Worm (Caenorhabditis elegans) whole organism, young adult: ENCODE results near the gene F37C12.10.

Source experiments
- B0019.2 ChIP-seq: fragments of 200-800 bp; sonication (Bioruptor generic); conservative IDR thresholded peaks from 2 replicates; pipeline ENCODE4 v1.3.6; 2022; ENCODE audit warnings: missing genetic modification reagents, missing genetic modification characterization, missing compliant biosample characterization
- B0336.3 ChIP-seq: fragments of 200-800 bp; sonication (Bioruptor generic); IDR thresholded peaks from 2 replicates; pipeline ENCODE4 v1.3.6; 2022; ENCODE audit warnings: missing genetic modification characterization, missing compliant biosample characterization
- C17E4.6 ChIP-seq: fragments of 200-800 bp; sonication (Bioruptor generic); IDR thresholded peaks from 2 replicates; pipeline ENCODE4 v1.3.6; 2022; ENCODE audit warnings: missing genetic modification reagents, missing genetic modification characterization, missing compliant biosample characterization
- D2030.7 ChIP-seq: fragments of 200-800 bp; sonication (Bioruptor generic); IDR thresholded peaks from 2 replicates; pipeline ENCODE4 v1.3.6; 2022; ENCODE audit warnings: missing genetic modification reagents, missing genetic modification characterization, missing compliant biosample characterization
- F33H1.4 ChIP-seq: fragments of 200-800 bp; sonication (Bioruptor generic); IDR thresholded peaks from 2 replicates; pipeline ENCODE4 v1.3.6; 2022; ENCODE audit warnings: missing genetic modification reagents, missing genetic modification characterization, missing compliant biosample characterization
- F37B4.10 ChIP-seq: fragments of 200-800 bp; sonication (Bioruptor generic); IDR thresholded peaks from 2 replicates; pipeline ENCODE4 v1.3.6; 2022; ENCODE audit warnings: missing genetic modification characterization, missing compliant biosample characterization
- F39B2.1 ChIP-seq: fragments of 200-800 bp; sonication (Bioruptor generic); IDR thresholded peaks from 2 replicates; pipeline ENCODE4 v1.3.6; 2022; ENCODE audit warnings: missing genetic modification reagents, missing genetic modification characterization, missing compliant biosample characterization
- F49E8.2 ChIP-seq: sonication (generic microtip); optimal IDR thresholded peaks from 3 replicates; lab custom pipeline; 2017; ENCODE audit warnings: missing genetic modification characterization, mild to moderate bottlenecking, missing compliant biosample characterization, antibody characterized with exemption, moderate library complexity; ENCODE audit not compliant: insufficient read depth
- F55B11.4 ChIP-seq: sonication (generic microtip); optimal IDR thresholded peaks from 2 replicates; lab custom pipeline; 2016; ENCODE audit warnings: missing compliant biosample characterization, missing genetic modification characterization, borderline replicate concordance; ENCODE audit not compliant: insufficient read depth
- T07F8.4 ChIP-seq: sonication (generic microtip); optimal IDR thresholded peaks from 2 replicates; lab custom pipeline; 2016; ENCODE audit warnings: mild to moderate bottlenecking, missing genetic modification characterization, moderate library complexity, missing compliant biosample characterization
- atf-7 ChIP-seq: sonication (generic microtip); optimal IDR thresholded peaks from 2 replicates; lab custom pipeline; 2017; ENCODE audit warnings: mild to moderate bottlenecking, missing genetic modification characterization, missing compliant biosample characterization
- athp-1 ChIP-seq: sonication (generic microtip); optimal IDR thresholded peaks from 2 replicates; lab custom pipeline; 2017; ENCODE audit warnings: mild to moderate bottlenecking, missing genetic modification characterization, missing compliant biosample characterization
- attf-6 ChIP-seq: fragments of 200-800 bp; sonication (Bioruptor generic); IDR thresholded peaks from 2 replicates; pipeline ENCODE4 v1.3.6; 2022; ENCODE audit warnings: missing genetic modification reagents, missing genetic modification characterization, missing compliant biosample characterization
- bed-2 ChIP-seq: fragments of 200-800 bp; sonication (Bioruptor generic); IDR thresholded peaks from 2 replicates; pipeline ENCODE4 v1.3.6; 2022; ENCODE audit warnings: missing genetic modification reagents, missing genetic modification characterization, missing compliant biosample characterization
- cebp-2 ChIP-seq: fragments of 200-800 bp; sonication (Bioruptor generic); IDR thresholded peaks from 2 replicates; pipeline ENCODE4 v1.3.6; 2022; ENCODE audit warnings: missing genetic modification characterization, missing compliant biosample characterization
- ceh-27 ChIP-seq: fragments of 200-800 bp; sonication (Bioruptor generic); optimal IDR thresholded peaks from 2 replicates; lab custom pipeline; 2018; ENCODE audit warnings: mild to moderate bottlenecking, missing genetic modification characterization, moderate library complexity, missing compliant biosample characterization
- ceh-40 ChIP-seq: fragments of 200-800 bp; sonication (Bioruptor generic); IDR thresholded peaks from 2 replicates; pipeline ENCODE4 v1.3.6; 2022; ENCODE audit warnings: missing genetic modification characterization, missing compliant biosample characterization
- ceh-58 ChIP-seq: fragments of 200-800 bp; sonication (Bioruptor generic); IDR thresholded peaks from 2 replicates; pipeline ENCODE4 v1.3.6; 2022; ENCODE audit warnings: missing genetic modification characterization, missing compliant biosample characterization
- ceh-79 ChIP-seq: sonication (generic microtip); optimal IDR thresholded peaks from 2 replicates; lab custom pipeline; 2017; ENCODE audit warnings: mild to moderate bottlenecking, missing genetic modification characterization, missing compliant biosample characterization
- chd-7 ChIP-seq: sonication (generic microtip); optimal IDR thresholded peaks from 2 replicates; lab custom pipeline; 2016; ENCODE audit warnings: mild to moderate bottlenecking, missing genetic modification characterization, moderate library complexity, missing compliant biosample characterization
- die-1 ChIP-seq: sonication (generic microtip); optimal IDR thresholded peaks from 2 replicates; lab custom pipeline; 2016; ENCODE audit warnings: missing genotype, mild to moderate bottlenecking, missing genetic modification characterization, missing compliant biosample characterization
- dox-1 ChIP-seq: fragments of 200-800 bp; sonication (Bioruptor generic); IDR thresholded peaks from 2 replicates; pipeline ENCODE4 v1.3.6; 2022; ENCODE audit warnings: missing genetic modification reagents, missing genetic modification characterization, missing compliant biosample characterization
- egl-44 ChIP-seq: fragments of 200-800 bp; sonication (Bioruptor generic); IDR thresholded peaks from 2 replicates; pipeline ENCODE4 v1.3.6; 2022; ENCODE audit warnings: missing genetic modification reagents, missing genetic modification characterization, missing compliant biosample characterization
- egrh-3 ChIP-seq: fragments of 200-800 bp; sonication (Bioruptor generic); IDR thresholded peaks from 2 replicates; pipeline ENCODE4 v1.3.6; 2022; ENCODE audit warnings: missing genetic modification reagents, missing genetic modification characterization, missing compliant biosample characterization
- ets-4 ChIP-seq: fragments of 200-800 bp; sonication (Bioruptor generic); optimal IDR thresholded peaks from 2 replicates; lab custom pipeline; 2018; ENCODE audit warnings: mild to moderate bottlenecking, missing genetic modification characterization, missing compliant biosample characterization
- him-1 ChIP-seq: sonication (generic microtip); optimal IDR thresholded peaks from 2 replicates; lab custom pipeline; 2016; ENCODE audit warnings: missing genotype, missing genetic modification reagents, missing genetic modification characterization, missing compliant biosample characterization
- hlh-26 ChIP-seq: fragments of 200-800 bp; sonication (Bioruptor generic); conservative IDR thresholded peaks from 2 replicates; pipeline ENCODE4 v1.3.6; 2022; ENCODE audit warnings: missing genetic modification reagents, missing genetic modification characterization, missing compliant biosample characterization
- hmg-1.2 ChIP-seq: fragments of 200-800 bp; sonication (Bioruptor generic); IDR thresholded peaks from 2 replicates; pipeline ENCODE4 v1.3.6; 2022; ENCODE audit warnings: missing genetic modification reagents, missing genetic modification characterization, missing compliant biosample characterization
- hrde-1 ChIP-seq: sonication (generic microtip); optimal IDR thresholded peaks from 2 replicates; lab custom pipeline; 2016; ENCODE audit warnings: missing genetic modification characterization, mild to moderate bottlenecking, missing compliant biosample characterization, moderate library complexity, missing genotype, missing genetic modification reagents, borderline replicate concordance
- let-526 ChIP-seq: fragments of 200-800 bp; sonication (Bioruptor generic); IDR thresholded peaks from 2 replicates; pipeline ENCODE4 v1.3.6; 2022; ENCODE audit warnings: missing genetic modification reagents, missing genetic modification characterization, missing compliant biosample characterization
- let-607 ChIP-seq, 2 experiments: fragments of 200-800 bp in 1 of 2; sonication (Bioruptor generic) in 1 of 2; sonication (generic microtip) in 1 of 2; optimal IDR thresholded peaks; 2 replicates each; lab custom pipeline; 2016 to 2018; ENCODE audit warnings: mild to moderate bottlenecking in 2 of 2, missing compliant biosample characterization in 2 of 2, missing genetic modification characterization in 2 of 2, moderate library complexity in 2 of 2, missing genotype in 1 of 2
- lin-40 ChIP-seq: sonication (generic microtip); optimal IDR thresholded peaks from 2 replicates; lab custom pipeline; 2016; ENCODE audit warnings: missing genetic modification characterization, mild to moderate bottlenecking, missing compliant biosample characterization, missing genotype, missing genetic modification reagents
- lsl-1 ChIP-seq: fragments of 200-800 bp; sonication (Bioruptor generic); optimal IDR thresholded peaks from 2 replicates; lab custom pipeline; 2018; ENCODE audit warnings: mild to moderate bottlenecking, missing genetic modification characterization, moderate library complexity, missing compliant biosample characterization
- lsy-27 ChIP-seq: sonication (generic microtip); optimal IDR thresholded peaks from 2 replicates; lab custom pipeline; 2017; ENCODE audit warnings: missing genetic modification characterization, mild to moderate bottlenecking, missing compliant biosample characterization, antibody characterized with exemption, missing genotype, borderline replicate concordance; ENCODE audit not compliant: insufficient read depth
- madf-10 ChIP-seq: sonication (generic microtip); optimal IDR thresholded peaks from 2 replicates; lab custom pipeline; 2016; ENCODE audit warnings: mild to moderate bottlenecking, missing genetic modification characterization, missing compliant biosample characterization
- madf-3 ChIP-seq: fragments of 200-800 bp; sonication (Bioruptor generic); IDR thresholded peaks from 2 replicates; pipeline ENCODE4 v1.3.6; 2022; ENCODE audit warnings: missing genetic modification reagents, missing genetic modification characterization, missing compliant biosample characterization
- mes-4 ChIP-seq: sonication (generic microtip); optimal IDR thresholded peaks from 2 replicates; lab custom pipeline; 2016; ENCODE audit warnings: missing genotype, missing genetic modification characterization, missing compliant biosample characterization
- nhr-179 ChIP-seq: sonication (generic microtip); optimal IDR thresholded peaks from 2 replicates; lab custom pipeline; 2016; ENCODE audit warnings: mild to moderate bottlenecking, missing genetic modification characterization, missing compliant biosample characterization
- nhr-80 ChIP-seq: sonication (generic microtip); optimal IDR thresholded peaks from 2 replicates; lab custom pipeline; 2016; ENCODE audit warnings: missing genetic modification characterization, missing compliant biosample characterization
- nhr-90 ChIP-seq: sonication (generic microtip); optimal IDR thresholded peaks from 2 replicates; lab custom pipeline; 2016; ENCODE audit warnings: missing genotype, mild to moderate bottlenecking, missing genetic modification characterization, missing compliant biosample characterization
- rcor-1 ChIP-seq: fragments of 200-800 bp; sonication (Bioruptor generic); IDR thresholded peaks from 2 replicates; pipeline ENCODE4 v1.3.6; 2022; ENCODE audit warnings: missing genetic modification reagents, missing genetic modification characterization, missing compliant biosample characterization
- snpc-1.3 ChIP-seq: sonication (generic microtip); optimal IDR thresholded peaks from 2 replicates; lab custom pipeline; 2017; ENCODE audit warnings: missing genetic modification characterization, mild to moderate bottlenecking, missing compliant biosample characterization, antibody characterized with exemption, moderate library complexity, missing genotype, missing genetic modification reagents; ENCODE audit not compliant: insufficient read depth
- sptf-2 ChIP-seq: fragments of 200-800 bp; sonication (Bioruptor generic); optimal IDR thresholded peaks from 2 replicates; lab custom pipeline; 2018; ENCODE audit warnings: mild to moderate bottlenecking, missing genetic modification characterization, missing compliant biosample characterization
- tlf-1 ChIP-seq: fragments of 200-800 bp; sonication (Bioruptor generic); optimal IDR thresholded peaks from 2 replicates; lab custom pipeline; 2018; ENCODE audit warnings: mild to moderate bottlenecking, missing genetic modification characterization, missing compliant biosample characterization
- unc-130 ChIP-seq: sonication (generic microtip); optimal IDR thresholded peaks from 2 replicates; lab custom pipeline; 2016; ENCODE audit warnings: missing genetic modification reagents, missing genetic modification characterization, missing compliant biosample characterization
- xnd-1 ChIP-seq: sonication (generic microtip); optimal IDR thresholded peaks from 2 replicates; lab custom pipeline; 2016; ENCODE audit warnings: missing genotype, missing genetic modification reagents, missing genetic modification characterization, missing compliant biosample characterization
- zfh-2 ChIP-seq: fragments of 200-800 bp; sonication (Bioruptor generic); conservative IDR thresholded peaks from 2 replicates; pipeline ENCODE4 v1.3.6; 2022; ENCODE audit warnings: missing genetic modification reagents, missing genetic modification characterization, missing compliant biosample characterization
- ztf-25 ChIP-seq: fragments of 200-800 bp; sonication (Bioruptor generic); IDR thresholded peaks from 2 replicates; pipeline ENCODE4 v1.3.6; 2022; ENCODE audit warnings: missing genetic modification reagents, missing genetic modification characterization, missing compliant biosample characterization

The F37C12.10 gene

ce11 chrIII:7181822-7182221 lies 6.4 kb downstream of the F37C12.10 start, which contains the start of gene epg-4:
Gene epg-4 (plus strand): TSS chrIII:7182167.
- TF ChIP-seq F37B4.10 (GFP tag; lab: Robert Waterston, UW) (no peak), cebp-2 (GFP tag; lab: Robert Waterston, UW) (no peak), T07F8.4 (tag; lab: Kevin White, UChicago) (no peak), nhr-90 (tag; lab: Kevin White, UChicago) (peak; percentile 28), F33H1.4 (GFP tag; lab: Robert Waterston, UW) (peak; percentile 54; the same call in 1 of the 2 replicates), tlf-1 (GFP tag; lab: Kevin White, UChicago) (peak; percentile 49), F49E8.2 (peak; percentile 71), C17E4.6 (GFP tag; lab: Robert Waterston, UW) (no peak), zfh-2 (GFP tag; lab: Robert Waterston, UW) (no peak), let-607 (tag; optimal IDR thresholded peaks at IDR 0.05; lab: Kevin White, UChicago) (peak in 1 of 2 experiments; percentile 49), lin-40 (no peak), bed-2 (GFP tag; lab: Robert Waterston, UW) (no peak), egl-44 (GFP tag; lab: Robert Waterston, UW) (no peak), attf-6 (GFP tag; lab: Robert Waterston, UW) (0 out of 2 replicates have a peak, but pooled peaks have one; percentile 31), ztf-25 (GFP tag; lab: Robert Waterston, UW) (no peak), chd-7 (tag; lab: Kevin White, UChicago) (no peak), hrde-1 (tag; lab: Kevin White, UChicago) (peak; percentile 52), rcor-1 (GFP tag; lab: Robert Waterston, UW) (no peak), him-1 (tag; lab: Kevin White, UChicago) (no peak), hmg-1.2 (GFP tag; lab: Robert Waterston, UW) (peak; percentile 50), nhr-179 (tag; lab: Kevin White, UChicago) (no peak), egrh-3 (GFP tag; lab: Robert Waterston, UW) (no peak), dox-1 (GFP tag; lab: Robert Waterston, UW) (peak; percentile 72), snpc-1.3 (no peak), D2030.7 (GFP tag; lab: Robert Waterston, UW) (peak; percentile 27; the same call in 1 of the 2 replicates), B0019.2 (GFP tag; lab: Robert Waterston, UW) (no peak; the same call in 1 of the 2 replicates), sptf-2 (GFP tag; lab: Kevin White, UChicago) (no peak), ceh-79 (no peak), ets-4 (GFP tag; lab: Kevin White, UChicago) (no peak), hlh-26 (GFP tag; lab: Robert Waterston, UW) (no peak), madf-3 (GFP tag; lab: Robert Waterston, UW) (peak; percentile 81), let-526 (GFP tag; lab: Robert Waterston, UW) (no peak), F39B2.1 (GFP tag; lab: Robert Waterston, UW) (no peak), mes-4 (tag; lab: Kevin White, UChicago) (no peak), die-1 (tag; lab: Kevin White, UChicago) (peak; percentile 49), ceh-58 (GFP tag; lab: Robert Waterston, UW) (no peak), madf-10 (tag; lab: Kevin White, UChicago) (no peak), athp-1 (tag; lab: Kevin White, UChicago) (peak; percentile 34), ceh-27 (GFP tag; lab: Kevin White, UChicago) (peak; percentile 23), F55B11.4 (tag; lab: Kevin White, UChicago) (no peak), lsy-27 (no peak), B0336.3 (GFP tag; lab: Robert Waterston, UW) (peak; percentile 70), nhr-80 (tag; lab: Kevin White, UChicago) (peak; percentile 53), xnd-1 (no peak), lsl-1 (GFP tag; lab: Kevin White, UChicago) (no peak), unc-130 (GFP tag; lab: Kevin White, UChicago) (peak; percentile 29), atf-7 (tag; lab: Kevin White, UChicago) (peak; percentile 21), ceh-40 (no peak)
